Fruit fly (Drosophila melanogaster) whole organism, embryonic: Measurements from ENCODE around the gene SREBP.
A peak's percentile ranks its signal among the peaks of the same experiment; 100 is the strongest.

Source experiments
- Atf3 ChIP-seq: fragments of 200-800 bp; sonication (Bioruptor generic); optimal IDR thresholded peaks from 3 replicates; lab custom pipeline; 2016; ENCODE audit warnings: missing biosample characterization, missing genetic modification characterization
- B-H1 ChIP-seq: fragments of 200-800 bp; sonication (Bioruptor generic); IDR thresholded peaks from 3 replicates; pipeline ENCODE4 v1.3.6; 2022; ENCODE audit warnings: missing biosample characterization, missing genetic modification characterization
- BEAF-32 ChIP-seq: fragments of 200-800 bp; sonication (Bioruptor generic); optimal IDR thresholded peaks from 3 replicates; lab custom pipeline; 2017; ENCODE audit warnings: missing biosample characterization, missing genetic modification characterization, mild to moderate bottlenecking, moderate library complexity, missing genetic modification reagents
- CG10654 ChIP-seq: fragments of 200-800 bp; sonication (Bioruptor generic); optimal IDR thresholded peaks from 2 replicates; lab custom pipeline; 2016; ENCODE audit warnings: missing biosample characterization, missing genetic modification characterization
- CG11695 ChIP-seq: fragments of 200-800 bp; sonication (Bioruptor generic); IDR thresholded peaks from 3 replicates; pipeline ENCODE4 v1.3.6; 2022; ENCODE audit warnings: missing biosample characterization, missing genetic modification characterization
- CG12071 ChIP-seq: fragments of 200-800 bp; sonication (Bioruptor generic); optimal IDR thresholded peaks from 3 replicates; lab custom pipeline; 2018; ENCODE audit warnings: missing biosample characterization, mild to moderate bottlenecking, missing genetic modification characterization
- CG13624 ChIP-seq: fragments of 200-800 bp; sonication (Bioruptor generic); optimal IDR thresholded peaks from 2 replicates; lab custom pipeline; 2016; ENCODE audit warnings: missing biosample characterization, missing genetic modification characterization
- CG14667 ChIP-seq: fragments of 200-800 bp; sonication (Bioruptor generic); IDR thresholded peaks from 2 replicates; pipeline ENCODE4 v1.3.6; 2022; ENCODE audit warnings: missing biosample characterization, missing genetic modification characterization
- CG15514 ChIP-seq: fragments of 200-800 bp; sonication (Bioruptor generic); optimal IDR thresholded peaks from 3 replicates; lab custom pipeline; 2017; ENCODE audit warnings: missing biosample characterization, missing genetic modification characterization, mild to moderate bottlenecking, moderate library complexity, missing genetic modification reagents
- CG17385 ChIP-seq: fragments of 200-800 bp; sonication (Bioruptor generic); optimal IDR thresholded peaks from 3 replicates; lab custom pipeline; 2018; ENCODE audit warnings: missing biosample characterization, mild to moderate bottlenecking, missing genetic modification characterization
- CG17568 ChIP-seq: fragments of 200-800 bp; sonication (Bioruptor generic); optimal IDR thresholded peaks from 2 replicates; lab custom pipeline; 2018; ENCODE audit warnings: missing biosample characterization, mild to moderate bottlenecking, missing genetic modification characterization, moderate library complexity
- CG2199 ChIP-seq: fragments of 200-800 bp; sonication (Bioruptor generic); IDR thresholded peaks from 3 replicates; pipeline ENCODE4 v1.3.6; 2022; ENCODE audit warnings: missing biosample characterization, missing genetic modification characterization
- CG3065 ChIP-seq: fragments of 200-800 bp; sonication (Bioruptor generic); optimal IDR thresholded peaks from 2 replicates; lab custom pipeline; 2016; ENCODE audit warnings: missing biosample characterization, missing genetic modification characterization
- CG34422 ChIP-seq: fragments of 200-800 bp; sonication (Bioruptor generic); IDR thresholded peaks from 3 replicates; pipeline ENCODE4 v1.3.6; 2022; ENCODE audit warnings: missing biosample characterization, missing genetic modification characterization
- CG3847 ChIP-seq: fragments of 200-800 bp; sonication (Bioruptor generic); IDR thresholded peaks from 2 replicates; pipeline ENCODE4 v1.3.6; 2022; ENCODE audit warnings: missing biosample characterization, missing genetic modification characterization
- CG4707 ChIP-seq: fragments of 200-800 bp; sonication (Bioruptor generic); optimal IDR thresholded peaks from 2 replicates; lab custom pipeline; 2018; ENCODE audit warnings: missing biosample characterization, mild to moderate bottlenecking, missing genetic modification characterization, moderate library complexity
- CG6854 ChIP-seq: fragments of 200-800 bp; sonication (Bioruptor generic); optimal IDR thresholded peaks from 3 replicates; lab custom pipeline; 2017; ENCODE audit warnings: missing biosample characterization, mild to moderate bottlenecking, missing genetic modification characterization
- CG7987 ChIP-seq: fragments of 200-800 bp; sonication (Bioruptor generic); optimal IDR thresholded peaks from 2 replicates; lab custom pipeline; 2018; ENCODE audit warnings: missing biosample characterization, mild to moderate bottlenecking, missing genetic modification characterization, moderate library complexity
- CG9817 ChIP-seq: fragments of 200-800 bp; sonication (Bioruptor generic); optimal IDR thresholded peaks from 2 replicates; lab custom pipeline; 2018; ENCODE audit warnings: missing biosample characterization, mild to moderate bottlenecking, missing genetic modification characterization, moderate library complexity
- Dref ChIP-seq: fragments of 200-800 bp; sonication (Bioruptor generic); IDR thresholded peaks from 2 replicates; pipeline ENCODE4 v1.3.6; 2022; ENCODE audit warnings: missing biosample characterization, missing genetic modification characterization
- E2f2 ChIP-seq: fragments of 200-800 bp; sonication (Bioruptor generic); IDR thresholded peaks from 2 replicates; pipeline ENCODE4 v1.3.6; 2022; ENCODE audit warnings: missing biosample characterization, missing genetic modification characterization
- HmgD ChIP-seq: fragments of 200-800 bp; sonication (Bioruptor generic); optimal IDR thresholded peaks from 3 replicates; lab custom pipeline; 2016; ENCODE audit warnings: missing biosample characterization, missing genetic modification characterization
- Hr39 ChIP-seq: fragments of >200 bp; optimal IDR thresholded peaks from 2 replicates; lab custom pipeline; 2017
- MBD-R2 ChIP-seq: fragments of 200-800 bp; sonication (Bioruptor generic); IDR thresholded peaks from 2 replicates; pipeline ENCODE4 v1.3.6; 2022; ENCODE audit warnings: missing biosample characterization, missing genetic modification characterization
- MESR4 ChIP-seq: fragments of 200-800 bp; sonication (Bioruptor generic); optimal IDR thresholded peaks from 2 replicates; lab custom pipeline; 2018; ENCODE audit warnings: missing biosample characterization, mild to moderate bottlenecking, missing genetic modification characterization, moderate library complexity
- Mrtf ChIP-seq: fragments of 200-800 bp; sonication (Bioruptor generic); IDR thresholded peaks from 3 replicates; pipeline ENCODE4 v1.3.6; 2022; ENCODE audit warnings: missing biosample characterization, missing genetic modification characterization
- NFAT ChIP-seq: fragments of 200-800 bp; sonication (Bioruptor generic); IDR thresholded peaks from 2 replicates; pipeline ENCODE4 v1.3.6; 2022; ENCODE audit warnings: missing biosample characterization, missing genetic modification characterization
- Nf-YA ChIP-seq: fragments of 200-800 bp; sonication (Bioruptor generic); IDR thresholded peaks from 2 replicates; pipeline ENCODE4 v1.3.6; 2022; ENCODE audit warnings: missing biosample characterization, missing genetic modification characterization
- ato ChIP-seq: fragments of 200-800 bp; sonication (Bioruptor generic); IDR thresholded peaks from 2 replicates; pipeline ENCODE4 v1.3.6; 2022; ENCODE audit warnings: missing biosample characterization, missing genetic modification characterization; ENCODE audit not compliant: partially characterized antibody
- bab2 ChIP-seq: fragments of 200-800 bp; sonication (Bioruptor generic); optimal IDR thresholded peaks from 2 replicates; lab custom pipeline; 2016; ENCODE audit warnings: missing biosample characterization, missing genetic modification characterization
- br ChIP-seq: fragments of >200 bp; optimal IDR thresholded peaks from 2 replicates; lab custom pipeline; 2017
- chinmo ChIP-seq: fragments of 200-800 bp; sonication (Bioruptor generic); IDR thresholded peaks from 4 replicates; pipeline ENCODE4 v1.3.6; 2022; ENCODE audit warnings: missing biosample characterization, missing genetic modification characterization; ENCODE audit not compliant: partially characterized antibody
- da ChIP-seq: fragments of 200-800 bp; sonication (Bioruptor generic); optimal IDR thresholded peaks from 2 replicates; lab custom pipeline; 2016; ENCODE audit warnings: missing biosample characterization, missing genetic modification characterization
- dimm ChIP-seq: fragments of 200-800 bp; sonication (Bioruptor generic); IDR thresholded peaks from 2 replicates; pipeline ENCODE4 v1.3.6; 2022; ENCODE audit warnings: missing biosample characterization, missing genetic modification characterization
- dmrt11E ChIP-seq: fragments of 200-800 bp; sonication (Bioruptor generic); optimal IDR thresholded peaks from 3 replicates; lab custom pipeline; 2018; ENCODE audit warnings: missing biosample characterization, mild to moderate bottlenecking, missing genetic modification characterization, moderate library complexity
- fd102C ChIP-seq: fragments of 200-800 bp; sonication (Bioruptor generic); optimal IDR thresholded peaks from 2 replicates; lab custom pipeline; 2018; ENCODE audit warnings: missing biosample characterization, mild to moderate bottlenecking, missing genetic modification characterization, moderate library complexity
- gfzf ChIP-seq: fragments of 200-800 bp; sonication (Bioruptor generic); optimal IDR thresholded peaks from 2 replicates; lab custom pipeline; 2016; ENCODE audit warnings: missing biosample characterization, mild to moderate bottlenecking, missing genetic modification characterization, moderate library complexity
- ham ChIP-seq: fragments of 200-800 bp; sonication (Bioruptor generic); IDR thresholded peaks from 2 replicates; pipeline ENCODE4 v1.3.6; 2022; ENCODE audit warnings: missing biosample characterization, missing genetic modification characterization
- lola ChIP-seq, 3 experiments: fragments of >200 bp in 2 of 3; fragments of 200-800 bp in 1 of 3; sonication (Bioruptor generic) in 1 of 3; optimal IDR thresholded peaks; 2 replicates each; lab custom pipeline; 2017 to 2019; ENCODE audit warnings: missing biosample characterization in 3 of 3, missing genetic modification characterization in 3 of 3, mild to moderate bottlenecking in 1 of 3, moderate library complexity in 1 of 3
- maf-S ChIP-seq: fragments of 200-800 bp; sonication (Bioruptor generic); optimal IDR thresholded peaks from 2 replicates; lab custom pipeline; 2016; ENCODE audit warnings: missing biosample characterization, missing genetic modification characterization
- nerfin-2 ChIP-seq: fragments of 200-800 bp; sonication (Bioruptor generic); IDR thresholded peaks from 2 replicates; pipeline ENCODE4 v1.3.6; 2022; ENCODE audit warnings: missing biosample characterization, missing genetic modification characterization; ENCODE audit not compliant: partially characterized antibody
- oc ChIP-seq: fragments of 200-800 bp; sonication (Bioruptor generic); optimal IDR thresholded peaks from 2 replicates; lab custom pipeline; 2018; ENCODE audit warnings: missing biosample characterization, mild to moderate bottlenecking, missing genetic modification characterization, moderate library complexity
- pros ChIP-seq: fragments of 200-800 bp; sonication (Bioruptor generic); optimal IDR thresholded peaks from 3 replicates; lab custom pipeline; 2019; ENCODE audit warnings: missing biosample characterization, mild to moderate bottlenecking, missing genetic modification characterization, moderate library complexity
- pzg ChIP-seq: fragments of 200-800 bp; sonication (Bioruptor generic); optimal IDR thresholded peaks from 3 replicates; lab custom pipeline; 2018; ENCODE audit warnings: missing biosample characterization, mild to moderate bottlenecking, missing genetic modification characterization, moderate library complexity
- so ChIP-seq: fragments of 200-800 bp; sonication (Bioruptor generic); IDR thresholded peaks from 3 replicates; pipeline ENCODE4 v1.3.6; 2022; ENCODE audit warnings: missing biosample characterization, missing genetic modification characterization
- tap ChIP-seq: fragments of 200-800 bp; optimal IDR thresholded peaks from 3 replicates; lab custom pipeline; 2019; ENCODE audit warnings: missing biosample characterization, mild to moderate bottlenecking, missing genetic modification characterization, moderate library complexity
- unpg ChIP-seq: fragments of 200-800 bp; sonication (Bioruptor generic); optimal IDR thresholded peaks from 3 replicates; lab custom pipeline; 2018; ENCODE audit warnings: missing biosample characterization, mild to moderate bottlenecking, missing genetic modification characterization, moderate library complexity

Gene SREBP

DNA sequence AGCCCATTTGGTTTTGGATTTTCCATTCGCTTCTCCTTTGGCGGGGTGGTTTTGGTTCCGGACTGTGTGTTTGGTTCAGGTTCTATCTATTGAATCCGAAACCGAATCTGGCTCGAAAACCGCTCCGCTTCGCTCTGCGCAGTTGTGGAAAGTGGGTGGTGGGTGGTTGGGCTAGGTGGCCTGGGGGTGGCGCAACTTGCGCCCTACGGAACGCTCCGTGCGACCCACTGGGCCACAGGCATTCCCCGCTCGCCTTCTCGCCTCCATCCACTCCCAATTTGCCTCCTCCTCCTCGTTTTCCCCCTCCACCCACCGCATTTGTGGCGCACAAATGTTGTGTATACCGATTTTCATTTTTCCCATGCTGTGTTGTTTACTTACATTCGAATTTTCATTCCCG is 25.0 kb downstream of the SREBP start (continued):
- TF ChIP-seq ato (GFP tag; lab: Robert Waterston, UW) (0 out of 2 replicates have a peak, but pooled peaks have one; percentile 17), CG34422 (GFP tag; lab: Robert Waterston, UW) (peak; percentile 10; the same call in 1 of the 3 replicates), BEAF-32 (GFP tag; lab: Kevin White, UChicago) (no peak), nerfin-2 (GFP tag; lab: Robert Waterston, UW) (no peak), CG12071 (GFP tag; lab: Kevin White, UChicago) (no peak), CG9817 (tag; lab: Kevin White, UChicago) (no peak), CG13624 (GFP tag; lab: Kevin White, UChicago) (no peak), ham (GFP tag; lab: Robert Waterston, UW) (no peak), CG3065 (GFP tag; lab: Kevin White, UChicago) (no peak), CG17385 (GFP tag; lab: Kevin White, UChicago) (no peak), Nf-YA (GFP tag; lab: Robert Waterston, UW) (no peak), oc (tag; lab: Kevin White, UChicago) (no peak), pzg (GFP tag; lab: Kevin White, UChicago) (peak; percentile 23), so (0 out of 3 replicates have a peak, but pooled peaks have one; percentile 12), dimm (GFP tag; lab: Robert Waterston, UW) (no peak), pros (no peak), Hr39 (lab: Kevin White, UChicago) (no peak), br (lab: Kevin White, UChicago) (no peak), chinmo (GFP tag; lab: Robert Waterston, UW) (0 out of 4 replicates have a peak, but pooled peaks have one; percentile 13), Mrtf (GFP tag; lab: Robert Waterston, UW) (no peak), CG2199 (GFP tag; lab: Robert Waterston, UW) (no peak), CG6854 (GFP tag; lab: Kevin White, UChicago) (no peak), dmrt11E (no peak), da (no peak), Dref (no peak), E2f2 (peak; percentile 23; the same call in 1 of the 2 replicates), NFAT (GFP tag; lab: Robert Waterston, UW) (0 out of 2 replicates have a peak, but pooled peaks have one; percentile 10), CG3847 (GFP tag; lab: Robert Waterston, UW) (no peak), bab2 (no peak), tap (tag; lab: Kevin White, UChicago) (no peak), CG7987 (GFP tag; lab: Kevin White, UChicago) (no peak), HmgD (no peak), CG11695 (no peak), maf-S (no peak), lola (GFP tag; optimal IDR thresholded peaks at IDR 0.05; lab: Kevin White, UChicago) (no peak), gfzf (GFP tag; lab: Kevin White, UChicago) (no peak), CG14667 (GFP tag; lab: Robert Waterston, UW) (no peak), CG17568 (GFP tag; lab: Kevin White, UChicago) (no peak), MESR4 (peak; percentile 28), Atf3 (GFP tag; lab: Kevin White, UChicago) (no peak), MBD-R2 (GFP tag; lab: Robert Waterston, UW) (peak; percentile 10; the same call in 1 of the 2 replicates), CG15514 (GFP tag; lab: Kevin White, UChicago) (peak; percentile 98), CG10654 (GFP tag; lab: Kevin White, UChicago) (no peak), fd102C (GFP tag; lab: Kevin White, UChicago) (no peak), B-H1 (no peak), CG4707 (GFP tag; lab: Kevin White, UChicago) (no peak), unpg (GFP tag; lab: Kevin White, UChicago) (no peak)
